Fruit fly (Drosophila melanogaster) whole organism, embryonic: ENCODE measurements around the gene Nup37.
A peak's percentile ranks its signal among the peaks of the same experiment; 100 is the strongest.

Experiments used
- ATbp ChIP-seq: fragments of 200-800 bp; sonication (Bioruptor generic); optimal IDR thresholded peaks from 2 replicates; lab custom pipeline; 2017; ENCODE audit warnings: missing biosample characterization, mild to moderate bottlenecking, missing genetic modification characterization, missing genetic modification reagents
- BtbVII ChIP-seq: fragments of 200-800 bp; sonication (Bioruptor generic); optimal IDR thresholded peaks from 3 replicates; lab custom pipeline; 2017; ENCODE audit warnings: missing biosample characterization, mild to moderate bottlenecking, missing genetic modification characterization
- CG10431 ChIP-seq: fragments of 200-800 bp; sonication (Bioruptor generic); optimal IDR thresholded peaks from 3 replicates; lab custom pipeline; 2018; ENCODE audit warnings: missing biosample characterization, mild to moderate bottlenecking, missing genetic modification characterization
- CG12236 ChIP-seq: fragments of 200-800 bp; sonication (Bioruptor generic); optimal IDR thresholded peaks from 2 replicates; lab custom pipeline; 2016; ENCODE audit warnings: missing biosample characterization, missing genetic modification characterization
- CG12769 ChIP-seq: fragments of 200-800 bp; sonication (Bioruptor generic); optimal IDR thresholded peaks from 2 replicates; lab custom pipeline; 2019; ENCODE audit warnings: missing biosample characterization, mild to moderate bottlenecking, missing genetic modification characterization, moderate library complexity
- CG14860 ChIP-seq: fragments of 200-800 bp; sonication (Bioruptor generic); IDR thresholded peaks from 3 replicates; pipeline ENCODE4 v1.3.6; 2022; ENCODE audit warnings: missing biosample characterization, missing genetic modification characterization; ENCODE audit not compliant: partially characterized antibody
- CG15514 ChIP-seq: fragments of 200-800 bp; sonication (Bioruptor generic); optimal IDR thresholded peaks from 3 replicates; lab custom pipeline; 2017; ENCODE audit warnings: missing biosample characterization, missing genetic modification characterization, mild to moderate bottlenecking, moderate library complexity, missing genetic modification reagents
- CG17359 ChIP-seq: fragments of 200-800 bp; sonication (Bioruptor generic); optimal IDR thresholded peaks from 3 replicates; lab custom pipeline; 2018; ENCODE audit warnings: missing biosample characterization, mild to moderate bottlenecking, missing genetic modification characterization, moderate library complexity
- CG17385 ChIP-seq: fragments of 200-800 bp; sonication (Bioruptor generic); optimal IDR thresholded peaks from 3 replicates; lab custom pipeline; 2018; ENCODE audit warnings: missing biosample characterization, mild to moderate bottlenecking, missing genetic modification characterization
- CG17612 ChIP-seq: fragments of 200-800 bp; sonication (Bioruptor generic); IDR thresholded peaks from 2 replicates; pipeline ENCODE4 v1.3.6; 2022; ENCODE audit warnings: missing biosample characterization, missing genetic modification characterization
- CG2678 ChIP-seq: fragments of 200-800 bp; sonication (Bioruptor generic); optimal IDR thresholded peaks from 3 replicates; lab custom pipeline; 2019; ENCODE audit warnings: missing biosample characterization, mild to moderate bottlenecking, missing genetic modification characterization, moderate library complexity
- CG31388 ChIP-seq: fragments of 200-800 bp; sonication (Bioruptor generic); optimal IDR thresholded peaks from 2 replicates; lab custom pipeline; 2016; ENCODE audit warnings: missing biosample characterization, missing genetic modification characterization
- CG32532 ChIP-seq: fragments of 200-800 bp; sonication (Bioruptor generic); IDR thresholded peaks from 2 replicates; pipeline ENCODE4 v1.3.6; 2022; ENCODE audit warnings: missing biosample characterization, missing genetic modification characterization
- CG32767 ChIP-seq: fragments of 200-800 bp; sonication (Bioruptor generic); IDR thresholded peaks from 2 replicates; pipeline ENCODE4 v1.3.6; 2022; ENCODE audit warnings: missing biosample characterization, missing genetic modification characterization
- CG3281 ChIP-seq: fragments of 200-800 bp; sonication (Bioruptor generic); optimal IDR thresholded peaks from 3 replicates; lab custom pipeline; 2017; ENCODE audit warnings: missing biosample characterization, mild to moderate bottlenecking, missing genetic modification characterization
- CG33557 ChIP-seq: fragments of 200-800 bp; sonication (Bioruptor generic); optimal IDR thresholded peaks from 2 replicates; lab custom pipeline; 2019; ENCODE audit warnings: missing biosample characterization, mild to moderate bottlenecking, missing genetic modification characterization, moderate library complexity
- CG34376 ChIP-seq: fragments of 200-800 bp; sonication (Bioruptor generic); optimal IDR thresholded peaks from 2 replicates; lab custom pipeline; 2018; ENCODE audit warnings: missing biosample characterization, mild to moderate bottlenecking, missing genetic modification characterization
- CG8924 ChIP-seq: fragments of 200-800 bp; optimal IDR thresholded peaks from 3 replicates; lab custom pipeline; 2019; ENCODE audit warnings: missing biosample characterization, mild to moderate bottlenecking, missing genetic modification characterization, moderate library complexity
- CG9932 ChIP-seq: fragments of 200-800 bp; sonication (Bioruptor generic); IDR thresholded peaks from 2 replicates; pipeline ENCODE4 v1.3.6; 2022; ENCODE audit warnings: missing biosample characterization, missing genetic modification characterization
- Dll ChIP-seq: fragments of 200-800 bp; sonication (Bioruptor generic); IDR thresholded peaks from 4 replicates; pipeline ENCODE4 v1.3.6; 2022; ENCODE audit warnings: missing biosample characterization, missing genetic modification characterization; ENCODE audit not compliant: partially characterized antibody
- Gug ChIP-seq: fragments of 200-800 bp; sonication (Bioruptor generic); IDR thresholded peaks from 4 replicates; pipeline ENCODE4 v1.3.6; 2022; ENCODE audit warnings: missing biosample characterization, missing genetic modification characterization
- HLH4C ChIP-seq: fragments of 200-800 bp; sonication (Bioruptor generic); IDR thresholded peaks from 3 replicates; pipeline ENCODE4 v1.3.6; 2022; ENCODE audit warnings: missing biosample characterization, missing genetic modification characterization; ENCODE audit not compliant: partially characterized antibody
- MESR4 ChIP-seq: fragments of 200-800 bp; sonication (Bioruptor generic); optimal IDR thresholded peaks from 2 replicates; lab custom pipeline; 2018; ENCODE audit warnings: missing biosample characterization, mild to moderate bottlenecking, missing genetic modification characterization, moderate library complexity
- Meics ChIP-seq: fragments of 200-800 bp; sonication (Bioruptor generic); optimal IDR thresholded peaks from 2 replicates; lab custom pipeline; 2017; ENCODE audit warnings: missing biosample characterization, mild to moderate bottlenecking, missing genetic modification characterization
- NC2α ChIP-seq: fragments of 200-800 bp; sonication (Bioruptor generic); optimal IDR thresholded peaks from 2 replicates; lab custom pipeline; 2016; ENCODE audit warnings: missing biosample characterization, missing genetic modification characterization
- NFAT ChIP-seq: fragments of 200-800 bp; sonication (Bioruptor generic); IDR thresholded peaks from 2 replicates; pipeline ENCODE4 v1.3.6; 2022; ENCODE audit warnings: missing biosample characterization, missing genetic modification characterization
- Nf-YA ChIP-seq: fragments of 200-800 bp; sonication (Bioruptor generic); IDR thresholded peaks from 2 replicates; pipeline ENCODE4 v1.3.6; 2022; ENCODE audit warnings: missing biosample characterization, missing genetic modification characterization
- Spps ChIP-seq: fragments of 200-800 bp; sonication (Bioruptor generic); optimal IDR thresholded peaks from 2 replicates; lab custom pipeline; 2018; ENCODE audit warnings: missing biosample characterization, mild to moderate bottlenecking, missing genetic modification characterization
- Trl ChIP-seq, 3 experiments: fragments of >200 bp in 2 of 3; fragments of 200-800 bp in 1 of 3; sonication (Bioruptor generic) in 1 of 3; optimal IDR thresholded peaks; 2 replicates in 1 of 3; 3 replicates in 2 of 3; lab custom pipeline; 2016 to 2017; ENCODE audit warnings: missing biosample characterization in 1 of 3, missing genetic modification characterization in 1 of 3
- Xbp1 ChIP-seq: fragments of 200-800 bp; sonication (Bioruptor generic); optimal IDR thresholded peaks from 3 replicates; lab custom pipeline; 2016; ENCODE audit warnings: missing biosample characterization, mild to moderate bottlenecking, missing genetic modification characterization
- al ChIP-seq: fragments of 200-800 bp; sonication (Bioruptor generic); IDR thresholded peaks from 2 replicates; pipeline ENCODE4 v1.3.6; 2022; ENCODE audit warnings: missing biosample characterization, missing genetic modification characterization
- ci ChIP-seq: fragments of 200-800 bp; sonication (Bioruptor generic); IDR thresholded peaks from 3 replicates; pipeline ENCODE4 v1.3.6; 2022; ENCODE audit warnings: missing biosample characterization, missing genetic modification characterization
- crp ChIP-seq, 2 experiments: fragments of 200-800 bp; sonication (Bioruptor generic); optimal IDR thresholded peaks; 2 replicates in 1 of 2; 3 replicates in 1 of 2; lab custom pipeline; 2017; ENCODE audit warnings: missing biosample characterization in 2 of 2, missing genetic modification characterization in 2 of 2, mild to moderate bottlenecking in 1 of 2, moderate library complexity in 1 of 2
- cwo ChIP-seq: fragments of 200-800 bp; sonication (Bioruptor generic); optimal IDR thresholded peaks from 3 replicates; lab custom pipeline; 2017; ENCODE audit warnings: missing biosample characterization, missing genetic modification characterization, mild to moderate bottlenecking, moderate library complexity, missing genetic modification reagents
- disco-r ChIP-seq: fragments of 200-800 bp; sonication (Bioruptor generic); optimal IDR thresholded peaks from 2 replicates; lab custom pipeline; 2016; ENCODE audit warnings: missing biosample characterization, missing genetic modification characterization
- dpn ChIP-seq, 2 experiments: fragments of 200-800 bp; sonication (Bioruptor generic); optimal IDR thresholded peaks; 3 replicates each; lab custom pipeline; 2016; ENCODE audit warnings: missing biosample characterization in 2 of 2, missing genetic modification characterization in 2 of 2
- gem ChIP-seq: fragments of 200-800 bp; sonication (Bioruptor generic); optimal IDR thresholded peaks from 2 replicates; lab custom pipeline; 2019; ENCODE audit warnings: missing biosample characterization, mild to moderate bottlenecking, missing genetic modification characterization, moderate library complexity
- grau ChIP-seq: fragments of 200-800 bp; optimal IDR thresholded peaks from 3 replicates; lab custom pipeline; 2019; ENCODE audit warnings: missing biosample characterization, mild to moderate bottlenecking, missing genetic modification characterization, moderate library complexity
- ind ChIP-seq: fragments of 200-800 bp; sonication (Bioruptor generic); optimal IDR thresholded peaks from 3 replicates; lab custom pipeline; 2016; ENCODE audit warnings: missing biosample characterization, missing genetic modification characterization
- lilli ChIP-seq: fragments of 200-800 bp; sonication (Bioruptor generic); optimal IDR thresholded peaks from 3 replicates; lab custom pipeline; 2016; ENCODE audit warnings: missing biosample characterization, missing genetic modification characterization
- lola ChIP-seq, 3 experiments: fragments of >200 bp in 2 of 3; fragments of 200-800 bp in 1 of 3; sonication (Bioruptor generic) in 1 of 3; optimal IDR thresholded peaks; 2 replicates each; lab custom pipeline; 2017 to 2019; ENCODE audit warnings: missing biosample characterization in 3 of 3, missing genetic modification characterization in 3 of 3, mild to moderate bottlenecking in 1 of 3, moderate library complexity in 1 of 3
- odd ChIP-seq: fragments of 200-800 bp; sonication (Bioruptor generic); optimal IDR thresholded peaks from 2 replicates; lab custom pipeline; 2017; ENCODE audit warnings: missing biosample characterization, mild to moderate bottlenecking, missing genetic modification characterization
- sd ChIP-seq: fragments of 200-800 bp; sonication (Bioruptor generic); optimal IDR thresholded peaks from 3 replicates; lab custom pipeline; 2018; ENCODE audit warnings: missing biosample characterization, mild to moderate bottlenecking, missing genetic modification characterization, moderate library complexity
- so ChIP-seq: fragments of 200-800 bp; sonication (Bioruptor generic); IDR thresholded peaks from 3 replicates; pipeline ENCODE4 v1.3.6; 2022; ENCODE audit warnings: missing biosample characterization, missing genetic modification characterization
- sr ChIP-seq: fragments of 200-800 bp; sonication (Bioruptor generic); IDR thresholded peaks from 3 replicates; pipeline ENCODE4 v1.3.6; 2022; ENCODE audit warnings: missing biosample characterization, missing genetic modification characterization
- tap ChIP-seq: fragments of 200-800 bp; optimal IDR thresholded peaks from 3 replicates; lab custom pipeline; 2019; ENCODE audit warnings: missing biosample characterization, mild to moderate bottlenecking, missing genetic modification characterization, moderate library complexity
- tio ChIP-seq: fragments of 200-800 bp; sonication (Bioruptor generic); optimal IDR thresholded peaks from 2 replicates; lab custom pipeline; 2017; ENCODE audit warnings: missing biosample characterization, missing genetic modification characterization, inconsistent platforms
- toy ChIP-seq: fragments of 200-800 bp; sonication (Bioruptor generic); IDR thresholded peaks from 2 replicates; pipeline ENCODE4 v1.3.6; 2022; ENCODE audit warnings: missing biosample characterization, missing genetic modification characterization
- unc-4 ChIP-seq: fragments of 200-800 bp; sonication (Bioruptor generic); IDR thresholded peaks from 2 replicates; pipeline ENCODE4 v1.3.6; 2022; ENCODE audit warnings: missing biosample characterization, missing genetic modification characterization; ENCODE audit not compliant: partially characterized antibody

Nup37 gene

dm6 chr3R:25289589-25289988, 42.1 kb downstream of the Nup37 start, which contains the start of gene CG11893:
TSS of gene CG11893 (plus strand) at chr3R:25289889.
- TF ChIP-seq CG2678 (no peak), so (GFP tag; lab: Robert Waterston, UW) (no peak), lola (GFP tag; optimal IDR thresholded peaks at IDR 0.05; lab: Kevin White, UChicago) (no peak), dpn (GFP tag; optimal IDR thresholded peaks at IDR 0.05; lab: Kevin White, UChicago) (no peak), CG8924 (tag; lab: Kevin White, UChicago) (no peak), CG17612 (GFP tag; lab: Robert Waterston, UW) (no peak), Spps (tag; lab: Kevin White, UChicago) (no peak), al (GFP tag; lab: Robert Waterston, UW) (no peak), CG9932 (no peak), HLH4C (GFP tag; lab: Robert Waterston, UW) (no peak), CG31388 (no peak), NC2α (no peak), disco-r (GFP tag; lab: Kevin White, UChicago) (no peak), toy (no peak), NFAT (no peak), CG33557 (GFP tag; lab: Kevin White, UChicago) (no peak)
- TF ChIP-seq, all 482 proteins: peak for 0

- peak; percentile 31 for TF ChIP-seq gem (tag; lab: Kevin White, UChicago)
- peak; percentile 26; the same call in 1 of the 2 replicates for TF ChIP-seq CG32532 (GFP tag; lab: Robert Waterston, UW)
- peak; percentile 87 for TF ChIP-seq CG34376 (GFP tag; lab: Kevin White, UChicago)
- peak; percentile 53 for TF ChIP-seq odd (GFP tag; lab: Kevin White, UChicago)
- TF ChIP-seq Xbp1 = no peak
- peak; percentile 22 for TF ChIP-seq tap (tag; lab: Kevin White, UChicago)
- TF ChIP-seq CG17359 (tag; lab: Kevin White, UChicago) = no peak
- TF ChIP-seq Trl (optimal IDR thresholded peaks at IDR 0.05; lab: Kevin White, UChicago) = peak; percentile 47 to 51
- no peak for TF ChIP-seq Trl (GFP tag; optimal IDR thresholded peaks at IDR 0.05; lab: Kevin White, UChicago)
- TF ChIP-seq ci (GFP tag; lab: Robert Waterston, UW) = peak; percentile 22; the same call in 1 of the 3 replicates
- TF ChIP-seq unc-4 (GFP tag; lab: Robert Waterston, UW) = peak; percentile 43; the same call in 1 of the 2 replicates
- TF ChIP-seq cwo (GFP tag; lab: Kevin White, UChicago) = peak; percentile 62
- no peak for TF ChIP-seq ind
- no peak for TF ChIP-seq lilli (GFP tag; lab: Kevin White, UChicago)
- TF ChIP-seq CG17385 = peak; percentile 47
- peak; percentile 5 for TF ChIP-seq MESR4 (GFP tag; lab: Kevin White, UChicago)
- peak; percentile 58 for TF ChIP-seq CG15514 (GFP tag; lab: Kevin White, UChicago)
- peak; percentile 39 for TF ChIP-seq ATbp (GFP tag; lab: Kevin White, UChicago)
- no peak for TF ChIP-seq CG14860
- TF ChIP-seq CG3281 (GFP tag; lab: Kevin White, UChicago) = peak; percentile 53
- no peak for TF ChIP-seq tio (GFP tag; lab: Kevin White, UChicago)
- no peak for TF ChIP-seq Nf-YA (GFP tag; lab: Robert Waterston, UW)
- TF ChIP-seq CG32767 = peak; percentile 78
- no peak for TF ChIP-seq Gug
- peak; percentile 95 for TF ChIP-seq sd (tag; lab: Kevin White, UChicago)
- TF ChIP-seq CG12236 (GFP tag; lab: Kevin White, UChicago) = no peak
- TF ChIP-seq CG12769 = peak; percentile 39
- no peak for TF ChIP-seq sr (GFP tag; lab: Robert Waterston, UW)
- peak; percentile 66 for TF ChIP-seq BtbVII (GFP tag; lab: Kevin White, UChicago)
- TF ChIP-seq grau (tag; lab: Kevin White, UChicago) = peak; percentile 84
- peak; percentile 53 for TF ChIP-seq Meics
- TF ChIP-seq CG10431 (GFP tag; lab: Kevin White, UChicago) = peak; percentile 26
- peak; percentile 54 for TF ChIP-seq CG2678
- TF ChIP-seq crp (GFP tag; optimal IDR thresholded peaks at IDR 0.05; lab: Kevin White, UChicago) = peak in 1 of 2 experiments; percentile 71
- TF ChIP-seq Dll (GFP tag; lab: Robert Waterston, UW) = no peak
These were observed 45.4 kb downstream of the Nup37 start, which contains the start of gene CG31098 for dm6 chr3R:25292864-25293284. TSS of gene CG31098 (minus strand) at chr3R:25292977.
